Worm (Caenorhabditis elegans) whole organism, L1 larva: ENCODE results near the gene scpl-4.
A peak's percentile ranks its signal among the peaks of the same experiment; 100 is the strongest.

Experiments
- C16A3.4 ChIP-seq: fragments of 150-350 bp; optimal IDR thresholded peaks from 2 replicates; lab custom pipeline; 2014; ENCODE audit warnings: missing biosample characterization, missing genetic modification characterization
- C34B4.2 ChIP-seq: sonication (generic microtip); optimal IDR thresholded peaks from 2 replicates; lab custom pipeline; 2017; ENCODE audit warnings: mild to moderate bottlenecking, missing genetic modification characterization, missing compliant biosample characterization
- F16B12.6 ChIP-seq: fragments of 150-350 bp; optimal IDR thresholded peaks from 2 replicates; lab custom pipeline; 2014; ENCODE audit warnings: missing biosample characterization, missing genetic modification characterization
- aha-1 ChIP-seq: fragments of 150-350 bp; optimal IDR thresholded peaks from 2 replicates; lab custom pipeline; 2014; ENCODE audit warnings: missing biosample characterization, missing genetic modification characterization
- ama-1 ChIP-seq: fragments of 150-350 bp; optimal IDR thresholded peaks from 2 replicates; lab custom pipeline; 2014
- ceh-63 ChIP-seq: fragments of 200-800 bp; sonication (Bioruptor generic); optimal IDR thresholded peaks from 2 replicates; lab custom pipeline; 2018; ENCODE audit warnings: mild to moderate bottlenecking, missing genetic modification characterization, missing compliant biosample characterization
- ceh-82 ChIP-seq, 3 experiments: fragments of 150-350 bp in 1 of 3; sonication (generic microtip) in 2 of 3; optimal IDR thresholded peaks; 2 replicates each; lab custom pipeline; 2014 to 2017; ENCODE audit warnings: missing biosample characterization in 3 of 3, missing genetic modification characterization in 3 of 3
- ceh-88 ChIP-seq: fragments of 200-800 bp; sonication (Bioruptor generic); IDR thresholded peaks from 2 replicates; pipeline ENCODE4 v1.3.6; 2022; ENCODE audit warnings: missing genetic modification characterization, missing compliant biosample characterization
- ceh-90 ChIP-seq: sonication (generic microtip); optimal IDR thresholded peaks from 2 replicates; lab custom pipeline; 2016; ENCODE audit warnings: missing genetic modification characterization, missing compliant biosample characterization
- ces-1 ChIP-seq: fragments of 150-350 bp; optimal IDR thresholded peaks from 2 replicates; lab custom pipeline; 2014; ENCODE audit warnings: missing biosample characterization, missing genetic modification reagents, missing genetic modification characterization
- egl-27 ChIP-seq, 2 experiments: fragments of 150-350 bp in 1 of 2; sonication (generic microtip); optimal IDR thresholded peaks; 3 replicates each; lab custom pipeline; 2017 to 2018; ENCODE audit warnings: missing biosample characterization in 2 of 2, missing genetic modification characterization in 2 of 2, missing genetic modification reagents in 2 of 2
- elt-2 ChIP-seq: sonication (generic microtip); optimal IDR thresholded peaks from 2 replicates; lab custom pipeline; 2016; ENCODE audit warnings: missing genetic modification characterization, mild to moderate bottlenecking, inconsistent platforms, missing compliant biosample characterization, missing genetic modification reagents
- elt-3 ChIP-seq, 6 experiments: fragments of 150-350 bp in 1 of 6; sonication (generic microtip); optimal IDR thresholded peaks; 2 replicates each; lab custom pipeline; 2017 to 2018; ENCODE audit warnings: missing biosample characterization in 6 of 6, missing genetic modification characterization in 6 of 6, inconsistent platforms in 1 of 6
- ets-5 ChIP-seq: fragments of 200-800 bp; sonication (Bioruptor generic); IDR thresholded peaks from 2 replicates; pipeline ENCODE4 v1.3.6; 2022; ENCODE audit warnings: missing genetic modification characterization, missing compliant biosample characterization
- fkh-8 ChIP-seq: sonication (generic microtip); optimal IDR thresholded peaks from 2 replicates; lab custom pipeline; 2016; ENCODE audit warnings: mild to moderate bottlenecking, missing genetic modification characterization, missing compliant biosample characterization
- fos-1 ChIP-seq: fragments of 150-350 bp; optimal IDR thresholded peaks from 2 replicates; lab custom pipeline; 2014; ENCODE audit warnings: missing biosample characterization, missing genetic modification characterization
- grh-1 ChIP-seq: fragments of 200-800 bp; sonication (Bioruptor generic); IDR thresholded peaks from 2 replicates; pipeline ENCODE4 v1.3.6; 2022; ENCODE audit warnings: missing genetic modification reagents, missing genetic modification characterization, missing compliant biosample characterization
- irx-1 ChIP-seq: sonication (generic microtip); optimal IDR thresholded peaks from 2 replicates; lab custom pipeline; 2016; ENCODE audit warnings: missing genetic modification characterization, missing compliant biosample characterization
- lin-13 ChIP-seq: fragments of 150-350 bp; optimal IDR thresholded peaks from 2 replicates; lab custom pipeline; 2014; ENCODE audit warnings: missing biosample characterization, missing genetic modification reagents, missing genetic modification characterization
- lin-14 ChIP-seq: fragments of 200-800 bp; sonication (Bioruptor generic); optimal IDR thresholded peaks from 2 replicates; lab custom pipeline; 2018; ENCODE audit warnings: mild to moderate bottlenecking, missing genetic modification characterization, moderate library complexity, missing compliant biosample characterization
- lin-35 ChIP-seq, 2 experiments: fragments of 150-350 bp; optimal IDR thresholded peaks; 2 replicates each; lab custom pipeline; 2014; ENCODE audit warnings: missing biosample characterization in 2 of 2, missing genetic modification characterization in 2 of 2, missing genetic modification reagents in 2 of 2
- lin-39 ChIP-seq: fragments of 150-350 bp; optimal IDR thresholded peaks from 2 replicates; lab custom pipeline; 2014; ENCODE audit warnings: missing biosample characterization, missing genetic modification reagents, missing genetic modification characterization
- lir-3 ChIP-seq: sonication (generic microtip); optimal IDR thresholded peaks from 2 replicates; lab custom pipeline; 2016; ENCODE audit warnings: mild to moderate bottlenecking, missing genetic modification characterization, moderate library complexity, missing compliant biosample characterization; ENCODE audit not compliant: poor library complexity
- mab-9 ChIP-seq: fragments of 200-800 bp; sonication (Bioruptor generic); IDR thresholded peaks from 2 replicates; pipeline ENCODE4 v1.3.6; 2022; ENCODE audit warnings: missing genetic modification reagents, missing genetic modification characterization, missing compliant biosample characterization
- mdl-1 ChIP-seq, 2 experiments: fragments of 150-350 bp; optimal IDR thresholded peaks; 2 replicates each; lab custom pipeline; 2014 to 2017; ENCODE audit warnings: missing biosample characterization in 2 of 2, missing genetic modification characterization in 2 of 2, inconsistent platforms in 1 of 2
- mep-1 ChIP-seq: fragments of 150-350 bp; optimal IDR thresholded peaks from 2 replicates; lab custom pipeline; 2014; ENCODE audit warnings: missing biosample characterization, missing genetic modification characterization
- nhr-11 ChIP-seq: fragments of 150-350 bp; optimal IDR thresholded peaks from 2 replicates; lab custom pipeline; 2014; ENCODE audit warnings: missing biosample characterization, missing genetic modification characterization
- nhr-12 ChIP-seq: sonication (generic microtip); optimal IDR thresholded peaks from 2 replicates; lab custom pipeline; 2017; ENCODE audit warnings: missing biosample characterization, missing genetic modification characterization
- nhr-19 ChIP-seq: fragments of 200-800 bp; sonication (Bioruptor generic); conservative IDR thresholded peaks from 2 replicates; pipeline ENCODE4 v1.3.6; 2022; ENCODE audit warnings: missing genetic modification characterization, missing compliant biosample characterization
- nhr-20 ChIP-seq: sonication (generic microtip); optimal IDR thresholded peaks from 2 replicates; lab custom pipeline; 2016; ENCODE audit warnings: mild to moderate bottlenecking, missing genetic modification characterization, missing compliant biosample characterization
- nhr-28 ChIP-seq: fragments of 150-350 bp; optimal IDR thresholded peaks from 2 replicates; lab custom pipeline; 2014; ENCODE audit warnings: missing biosample characterization, missing genetic modification characterization
- nhr-76 ChIP-seq: sonication (generic microtip); optimal IDR thresholded peaks from 2 replicates; lab custom pipeline; 2017; ENCODE audit warnings: missing biosample characterization, missing genetic modification characterization
- nhr-77 ChIP-seq: fragments of 150-350 bp; optimal IDR thresholded peaks from 2 replicates; lab custom pipeline; 2014; ENCODE audit warnings: missing biosample characterization, missing genetic modification characterization
- nhr-85 ChIP-seq: sonication (generic microtip); peaks from one replicate; lab custom pipeline; 2016; ENCODE audit warnings: missing genetic modification characterization, inconsistent platforms, missing compliant biosample characterization
- nhr-90 ChIP-seq: sonication (generic microtip); optimal IDR thresholded peaks from 2 replicates; lab custom pipeline; 2016; ENCODE audit warnings: mild to moderate bottlenecking, missing genetic modification characterization, missing compliant biosample characterization; ENCODE audit not compliant: poor library complexity
- skn-1 ChIP-seq: fragments of 150-350 bp; optimal IDR thresholded peaks from 2 replicates; lab custom pipeline; 2014; ENCODE audit warnings: missing biosample characterization, missing genetic modification characterization
- snpc-4 ChIP-seq: fragments of 150-350 bp; optimal IDR thresholded peaks from 2 replicates; lab custom pipeline; 2014; ENCODE audit warnings: missing biosample characterization, missing genetic modification characterization
- snu-23 ChIP-seq: sonication (generic microtip); optimal IDR thresholded peaks from 2 replicates; lab custom pipeline; 2016; ENCODE audit warnings: missing genetic modification characterization, missing compliant biosample characterization
- sox-4 ChIP-seq: sonication (generic microtip); optimal IDR thresholded peaks from 2 replicates; lab custom pipeline; 2016; ENCODE audit warnings: missing genetic modification characterization, missing compliant biosample characterization
- sptf-1 ChIP-seq: fragments of 150-350 bp; optimal IDR thresholded peaks from 2 replicates; lab custom pipeline; 2014; ENCODE audit warnings: missing biosample characterization, missing genetic modification characterization
- sup-37 ChIP-seq: fragments of 200-800 bp; sonication (Bioruptor generic); optimal IDR thresholded peaks from 2 replicates; lab custom pipeline; 2018; ENCODE audit warnings: mild to moderate bottlenecking, missing genetic modification characterization, missing compliant biosample characterization
- swsn-7 ChIP-seq: sonication (generic microtip); optimal IDR thresholded peaks from 2 replicates; lab custom pipeline; 2016; ENCODE audit warnings: missing genetic modification characterization, missing compliant biosample characterization
- tbx-2 ChIP-seq: sonication (generic microtip); optimal IDR thresholded peaks from 2 replicates; lab custom pipeline; 2016; ENCODE audit warnings: missing genetic modification characterization, missing compliant biosample characterization
- tlp-1 ChIP-seq: fragments of 150-350 bp; optimal IDR thresholded peaks from 2 replicates; lab custom pipeline; 2014; ENCODE audit warnings: missing biosample characterization, missing genetic modification characterization
- unc-130 ChIP-seq: fragments of 150-350 bp; optimal IDR thresholded peaks from 2 replicates; lab custom pipeline; 2017; ENCODE audit warnings: missing biosample characterization, missing genetic modification characterization, inconsistent platforms
- unc-98 ChIP-seq: fragments of 200-800 bp; sonication (Bioruptor generic); IDR thresholded peaks from 2 replicates; pipeline ENCODE4 v1.3.6; 2022; ENCODE audit warnings: missing genetic modification characterization, missing compliant biosample characterization
- vab-15 ChIP-seq: sonication (generic microtip); optimal IDR thresholded peaks from 2 replicates; lab custom pipeline; 2017; ENCODE audit warnings: missing genotype, mild to moderate bottlenecking, missing genetic modification characterization, missing compliant biosample characterization
- xbp-1 ChIP-seq: sonication (generic microtip); optimal IDR thresholded peaks from 2 replicates; lab custom pipeline; 2016; ENCODE audit warnings: missing genetic modification characterization, missing compliant biosample characterization
- zag-1 ChIP-seq: fragments of 150-350 bp; optimal IDR thresholded peaks from 2 replicates; lab custom pipeline; 2014; ENCODE audit warnings: missing biosample characterization, missing genetic modification characterization
- zip-4 ChIP-seq: fragments of 200-800 bp; sonication (Bioruptor generic); optimal IDR thresholded peaks from 2 replicates; lab custom pipeline; 2018; ENCODE audit warnings: mild to moderate bottlenecking, missing genetic modification characterization, moderate library complexity, missing compliant biosample characterization
- ztf-4 ChIP-seq: fragments of 150-350 bp; optimal IDR thresholded peaks from 2 replicates; lab custom pipeline; 2014; ENCODE audit warnings: missing biosample characterization, missing genetic modification characterization

The scpl-4 gene

DNA sequence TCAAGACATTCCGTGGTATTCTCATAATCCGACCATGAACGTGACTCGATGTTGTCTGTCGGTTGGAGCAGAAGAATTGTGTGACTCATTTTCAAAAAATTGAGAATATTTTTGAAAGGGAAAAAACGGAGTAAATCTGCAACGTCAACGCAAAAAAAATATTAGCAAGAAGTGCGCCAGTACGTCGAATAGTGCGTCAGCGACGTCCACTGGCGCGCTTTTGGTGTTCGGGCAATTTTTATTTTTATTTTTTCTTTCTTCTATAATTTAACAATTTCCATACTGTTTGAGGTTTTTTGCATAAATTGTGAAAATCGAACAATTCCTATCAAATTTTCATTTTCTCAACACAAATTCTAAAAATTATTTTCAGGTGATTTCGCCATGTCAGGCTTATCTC is 20.0 kb upstream of the scpl-4 start, which contains the start of the genes erh-1 and lpd-9 (continued):
- TF ChIP-seq lin-14 (no peak), nhr-76 (tag; lab: Kevin White, UChicago) (no peak), vab-15 (no peak), skn-1 (tag; lab: Kevin White, UChicago) (peak; percentile 74), swsn-7 (peak; percentile 87), sox-4 (tag; lab: Kevin White, UChicago) (peak; percentile 28), lin-39 (peak; percentile 70), C34B4.2 (no peak), ets-5 (no peak), aha-1 (peak; percentile 30), sptf-1 (tag; lab: Kevin White, UChicago) (no peak), snpc-4 (tag; lab: Kevin White, UChicago) (peak; percentile 77), egl-27 (tag; optimal IDR thresholded peaks at IDR 0.05; lab: Kevin White, UChicago) (no peak), mab-9 (GFP tag; lab: Robert Waterston, UW) (peak; percentile 76), grh-1 (GFP tag; lab: Robert Waterston, UW) (peak; percentile 81), irx-1 (tag; lab: Kevin White, UChicago) (peak; percentile 70), snu-23 (peak; percentile 80), sup-37 (GFP tag; lab: Kevin White, UChicago) (peak; percentile 39), zip-4 (GFP tag; lab: Kevin White, UChicago) (peak; percentile 59), nhr-19 (peak; percentile 85), ceh-63 (GFP tag; lab: Kevin White, UChicago) (no peak), nhr-11 (tag; lab: Kevin White, UChicago) (peak; percentile 37), mep-1 (tag; lab: Kevin White, UChicago) (peak; percentile 90), unc-98 (no peak), zag-1 (no peak), ces-1 (GFP tag; lab: Kevin White, UChicago) (no peak), lin-35 (GFP tag; optimal IDR thresholded peaks at IDR 0.05; lab: Kevin White, UChicago) (peak; percentile 73 to 87), ceh-90 (no peak), nhr-77 (tag; lab: Kevin White, UChicago) (peak; percentile 67), tbx-2 (peak; percentile 87), ztf-4 (tag; lab: Kevin White, UChicago) (no peak), C16A3.4 (tag; lab: Kevin White, UChicago) (peak; percentile 57), ceh-82 (tag; optimal IDR thresholded peaks at IDR 0.05; lab: Kevin White, UChicago) (peak; percentile 77 to 84 (median 79)), fkh-8 (tag; lab: Kevin White, UChicago) (peak; percentile 55), fos-1 (tag; lab: Kevin White, UChicago) (no peak), unc-130 (tag; lab: Kevin White, UChicago) (peak; percentile 22), xbp-1 (tag; lab: Kevin White, UChicago) (peak; percentile 85), nhr-85 (peak; percentile 87), mdl-1 (tag; optimal IDR thresholded peaks at IDR 0.05; lab: Kevin White, UChicago) (peak in 1 of 2 experiments; percentile 25), nhr-90 (tag; lab: Kevin White, UChicago) (peak; percentile 85), lir-3 (tag; lab: Kevin White, UChicago) (peak; percentile 6), ama-1 (no peak), lin-13 (GFP tag; lab: Kevin White, UChicago) (peak; percentile 17), nhr-28 (tag; lab: Kevin White, UChicago) (no peak), F16B12.6 (tag; lab: Kevin White, UChicago) (peak; percentile 49)

- TF ChIP-seq nhr-77 (tag; lab: Kevin White, UChicago) (no peak), elt-3 (tag; optimal IDR thresholded peaks at IDR 0.05; lab: Kevin White, UChicago) (no peak), snpc-4 (tag; lab: Kevin White, UChicago) (no peak), skn-1 (tag; lab: Kevin White, UChicago) (no peak), ceh-90 (no peak), ceh-88 (GFP tag; lab: Robert Waterston, UW) (no peak), tbx-2 (no peak), lin-35 (GFP tag; optimal IDR thresholded peaks at IDR 0.05; lab: Kevin White, UChicago) (peak in 1 of 2 experiments; percentile 9), C16A3.4 (tag; lab: Kevin White, UChicago) (no peak), tlp-1 (tag; lab: Kevin White, UChicago) (peak; percentile 56), nhr-20 (tag; lab: Kevin White, UChicago) (no peak), nhr-12 (tag; lab: Kevin White, UChicago) (no peak), elt-2 (tag; lab: Kevin White, UChicago) (peak; percentile 40), sptf-1 (tag; lab: Kevin White, UChicago) (no peak)
Measured at ce11 chrV:10580638-10581037, 18.3 kb upstream of the scpl-4 start.
